Worm (Caenorhabditis elegans) whole organism, late embryonic: ENCODE results near the gene rpl-36.

Source experiments
- C08G9.2 ChIP-seq: sonication (generic microtip); optimal IDR thresholded peaks from 2 replicates; lab custom pipeline; 2016; ENCODE audit warnings: mild to moderate bottlenecking, missing genetic modification characterization, moderate library complexity, missing compliant biosample characterization
- K02D7.2 ChIP-seq: sonication (generic microtip); optimal IDR thresholded peaks from 2 replicates; lab custom pipeline; 2017; ENCODE audit warnings: mild to moderate bottlenecking, missing genetic modification characterization, missing compliant biosample characterization
- T23F11.4 ChIP-seq: fragments of 200-800 bp; sonication (Bioruptor generic); optimal IDR thresholded peaks from 2 replicates; lab custom pipeline; 2018; ENCODE audit warnings: mild to moderate bottlenecking, missing genetic modification characterization, missing compliant biosample characterization
- Y22D7AL.16 ChIP-seq: sonication (generic microtip); optimal IDR thresholded peaks from 2 replicates; lab custom pipeline; 2016; ENCODE audit warnings: missing genetic modification characterization, missing compliant biosample characterization
- ahr-1 ChIP-seq: sonication (generic microtip); optimal IDR thresholded peaks from 2 replicates; lab custom pipeline; 2016; ENCODE audit warnings: missing genetic modification characterization, missing compliant biosample characterization
- ceh-18 ChIP-seq: sonication (generic microtip); optimal IDR thresholded peaks from 2 replicates; lab custom pipeline; 2016; ENCODE audit warnings: missing genetic modification characterization, missing compliant biosample characterization
- ceh-19 ChIP-seq: fragments of 200-800 bp; sonication (Bioruptor generic); optimal IDR thresholded peaks from 2 replicates; lab custom pipeline; 2018; ENCODE audit warnings: mild to moderate bottlenecking, missing genetic modification characterization, missing compliant biosample characterization
- ceh-22 ChIP-seq: sonication (generic microtip); optimal IDR thresholded peaks from 2 replicates; lab custom pipeline; 2017; ENCODE audit warnings: missing biosample characterization, missing genetic modification characterization
- ceh-24 ChIP-seq: sonication (generic microtip); optimal IDR thresholded peaks from 2 replicates; lab custom pipeline; 2016; ENCODE audit warnings: mild to moderate bottlenecking, missing genetic modification characterization, missing compliant biosample characterization
- ceh-31 ChIP-seq: sonication (generic microtip); optimal IDR thresholded peaks from 2 replicates; lab custom pipeline; 2016; ENCODE audit warnings: missing genetic modification characterization, missing compliant biosample characterization
- ceh-6 ChIP-seq: fragments of 200-800 bp; sonication (Bioruptor generic); optimal IDR thresholded peaks from 2 replicates; lab custom pipeline; 2018; ENCODE audit warnings: mild to moderate bottlenecking, missing genetic modification characterization, missing compliant biosample characterization
- ceh-9 ChIP-seq: sonication (generic microtip); optimal IDR thresholded peaks from 2 replicates; lab custom pipeline; 2016; ENCODE audit warnings: mild to moderate bottlenecking, missing genetic modification characterization, inconsistent platforms, missing compliant biosample characterization
- che-1 ChIP-seq: sonication (generic microtip); optimal IDR thresholded peaks from 2 replicates; lab custom pipeline; 2016; ENCODE audit warnings: mild to moderate bottlenecking, missing genetic modification characterization, missing compliant biosample characterization
- dmd-4 ChIP-seq: sonication (generic microtip); optimal IDR thresholded peaks from 2 replicates; lab custom pipeline; 2016; ENCODE audit warnings: borderline replicate concordance, missing genetic modification characterization, missing compliant biosample characterization
- elt-2 ChIP-seq: sonication (generic microtip); optimal IDR thresholded peaks from 2 replicates; lab custom pipeline; 2016; ENCODE audit warnings: missing genetic modification reagents, missing genetic modification characterization, missing compliant biosample characterization
- eyg-1 ChIP-seq: sonication (generic microtip); optimal IDR thresholded peaks from 2 replicates; lab custom pipeline; 2016; ENCODE audit warnings: missing genotype, missing genetic modification characterization, missing compliant biosample characterization
- hlh-13 ChIP-seq: fragments of 200-800 bp; sonication (Bioruptor generic); optimal IDR thresholded peaks from 2 replicates; lab custom pipeline; 2018; ENCODE audit warnings: mild to moderate bottlenecking, missing genetic modification characterization, missing compliant biosample characterization
- hlh-30 ChIP-seq: sonication (generic microtip); optimal IDR thresholded peaks from 2 replicates; lab custom pipeline; 2017; ENCODE audit warnings: antibody characterized with exemption, missing genetic modification characterization, missing compliant biosample characterization; ENCODE audit not compliant: insufficient read depth
- hlh-6 ChIP-seq: sonication (generic microtip); optimal IDR thresholded peaks from 2 replicates; lab custom pipeline; 2016; ENCODE audit warnings: missing genotype, missing genetic modification characterization, missing compliant biosample characterization
- madf-2 ChIP-seq: sonication (generic microtip); optimal IDR thresholded peaks from 2 replicates; lab custom pipeline; 2017; ENCODE audit warnings: missing genetic modification characterization, missing compliant biosample characterization
- nhr-11 ChIP-seq: fragments of 150-350 bp; optimal IDR thresholded peaks from 2 replicates; lab custom pipeline; 2014; ENCODE audit warnings: missing biosample characterization, missing genetic modification characterization
- pag-3 ChIP-seq: sonication (generic microtip); optimal IDR thresholded peaks from 2 replicates; lab custom pipeline; 2016; ENCODE audit warnings: missing compliant biosample characterization, missing genetic modification characterization, borderline replicate concordance
- pat-9 ChIP-seq: fragments of 200-800 bp; sonication (Bioruptor generic); optimal IDR thresholded peaks from 2 replicates; lab custom pipeline; 2018; ENCODE audit warnings: mild to moderate bottlenecking, missing genetic modification characterization, moderate library complexity, missing compliant biosample characterization
- pha-2 ChIP-seq: sonication (generic microtip); optimal IDR thresholded peaks from 2 replicates; lab custom pipeline; 2017; ENCODE audit warnings: mild to moderate bottlenecking, missing genetic modification characterization, missing compliant biosample characterization
- pqm-1 ChIP-seq: sonication (generic microtip); optimal IDR thresholded peaks from 2 replicates; lab custom pipeline; 2016; ENCODE audit warnings: missing genetic modification characterization, missing compliant biosample characterization
- ref-2 ChIP-seq: sonication (generic microtip); optimal IDR thresholded peaks from 2 replicates; lab custom pipeline; 2016; ENCODE audit warnings: missing genetic modification characterization, missing compliant biosample characterization
- rnt-1 ChIP-seq: sonication (generic microtip); optimal IDR thresholded peaks from 2 replicates; lab custom pipeline; 2016; ENCODE audit warnings: missing genetic modification characterization, missing compliant biosample characterization
- sdc-2 ChIP-seq: sonication (generic microtip); optimal IDR thresholded peaks from 2 replicates; lab custom pipeline; 2016; ENCODE audit warnings: missing genotype, missing genetic modification characterization, missing compliant biosample characterization
- syd-9 ChIP-seq: sonication (generic microtip); optimal IDR thresholded peaks from 2 replicates; lab custom pipeline; 2016; ENCODE audit warnings: mild to moderate bottlenecking, missing genetic modification characterization, moderate library complexity, missing compliant biosample characterization
- tbx-2 ChIP-seq: sonication (generic microtip); optimal IDR thresholded peaks from 2 replicates; lab custom pipeline; 2016; ENCODE audit warnings: missing genetic modification characterization, missing compliant biosample characterization
- tbx-7 ChIP-seq: sonication (generic microtip); optimal IDR thresholded peaks from 2 replicates; lab custom pipeline; 2016; ENCODE audit warnings: missing genotype, missing genetic modification characterization, missing compliant biosample characterization
- ttx-3 ChIP-seq: sonication (generic microtip); optimal IDR thresholded peaks from 2 replicates; lab custom pipeline; 2016; ENCODE audit warnings: missing genetic modification reagents, missing genetic modification characterization, missing compliant biosample characterization
- unc-42 ChIP-seq: sonication (generic microtip); optimal IDR thresholded peaks from 2 replicates; lab custom pipeline; 2016; ENCODE audit warnings: missing genotype, missing genetic modification characterization, missing compliant biosample characterization
- unc-86 ChIP-seq: sonication (generic microtip); optimal IDR thresholded peaks from 2 replicates; lab custom pipeline; 2016; ENCODE audit warnings: missing genetic modification characterization, missing compliant biosample characterization
- zip-5 ChIP-seq: sonication (generic microtip); optimal IDR thresholded peaks from 2 replicates; lab custom pipeline; 2016; ENCODE audit warnings: missing genetic modification characterization, missing compliant biosample characterization
- ztf-16 ChIP-seq: sonication (generic microtip); optimal IDR thresholded peaks from 2 replicates; lab custom pipeline; 2017; ENCODE audit warnings: missing genetic modification characterization, missing compliant biosample characterization

rpl-36 gene

DNA sequence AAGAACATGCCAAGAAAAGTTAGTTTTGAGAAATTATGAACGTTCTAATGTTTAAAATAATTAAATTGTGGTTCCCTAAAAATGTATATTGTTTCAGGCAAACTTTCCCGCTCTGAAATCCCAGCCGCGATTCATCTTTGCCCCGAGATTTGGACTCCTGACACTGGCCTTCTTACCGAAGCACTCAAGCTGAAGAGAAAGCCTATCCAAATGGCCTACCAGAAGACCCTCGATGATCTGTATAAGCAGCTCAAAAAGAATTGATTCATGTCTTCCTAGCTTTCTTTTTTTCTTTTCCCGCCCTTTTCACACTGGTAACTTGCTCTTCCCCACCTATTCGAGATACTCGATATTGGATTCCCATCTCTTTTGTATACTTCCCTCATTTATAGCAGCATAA, 10.0 kb upstream of the rpl-36 start:
- no peak for TF ChIP-seq ttx-3 (tag; lab: Kevin White, UChicago)
- no peak for TF ChIP-seq hlh-6 (tag; lab: Kevin White, UChicago)
- TF ChIP-seq zip-5 (tag; lab: Kevin White, UChicago): no peak
- TF ChIP-seq dmd-4 (tag; lab: Kevin White, UChicago): no peak
- no peak for TF ChIP-seq sdc-2 (tag; lab: Kevin White, UChicago)
- TF ChIP-seq T23F11.4 (GFP tag; lab: Kevin White, UChicago): no peak
- TF ChIP-seq syd-9 (tag; lab: Kevin White, UChicago): no peak
- no peak for TF ChIP-seq pha-2
- TF ChIP-seq ceh-6 (GFP tag; lab: Kevin White, UChicago): no peak
- no peak for TF ChIP-seq tbx-7 (tag; lab: Kevin White, UChicago)
- no peak for TF ChIP-seq ceh-22 (tag; lab: Kevin White, UChicago)
- no peak for TF ChIP-seq pag-3

DNA sequence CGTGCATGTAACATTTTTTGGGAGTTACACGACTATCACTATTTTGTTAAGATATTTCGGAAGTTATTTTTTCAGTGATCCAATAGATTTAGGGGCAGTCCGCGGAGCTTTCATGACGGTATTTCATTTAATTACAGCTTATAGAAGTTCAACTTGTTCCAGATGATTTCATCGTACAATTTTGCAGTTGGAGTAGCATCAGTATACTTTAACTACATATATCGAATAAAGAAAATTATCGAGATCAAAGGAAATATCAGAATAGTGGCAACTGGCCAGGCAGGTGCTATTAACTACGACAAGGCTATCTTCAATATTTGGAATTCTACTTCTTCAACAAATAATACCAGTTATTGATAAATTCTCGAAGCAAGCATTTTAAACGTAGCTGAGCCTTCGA, 1.6 kb upstream of the rpl-36 start:
- no peak for TF ChIP-seq tbx-2 (tag; lab: Kevin White, UChicago)
- no peak for TF ChIP-seq ceh-22 (tag; lab: Kevin White, UChicago)
- no peak for TF ChIP-seq elt-2 (tag; lab: Kevin White, UChicago)
- no peak for TF ChIP-seq pqm-1
- no peak for TF ChIP-seq ceh-24

DNA sequence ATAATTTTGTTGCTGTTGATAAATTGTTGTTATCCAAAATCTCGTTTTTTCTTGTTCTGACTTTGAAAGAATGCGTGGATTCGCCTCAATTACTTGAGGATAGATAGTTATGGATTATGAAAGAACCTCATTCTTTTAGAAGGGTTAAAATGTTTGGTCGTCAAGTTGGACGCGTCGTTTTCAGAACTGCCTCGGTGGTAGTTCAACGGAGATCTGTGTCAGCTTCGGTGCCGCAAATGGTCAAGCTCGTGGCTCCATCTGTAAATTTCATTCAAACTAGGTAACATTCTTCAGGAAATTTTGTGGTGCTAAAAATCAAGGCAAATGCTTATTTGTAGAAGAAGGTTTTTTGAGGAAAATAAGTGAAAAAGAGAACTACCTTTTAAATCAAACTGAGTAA, 562 bp downstream of the rpl-36 start, which contains the start of gene ndab-2:
TSS of gene ndab-2 (plus strand) at position 140 of the 400 bp plus-strand sequence.
- TF ChIP-seq hlh-13 (GFP tag; lab: Kevin White, UChicago) (no peak), ztf-16 (no peak), madf-2 (no peak), ceh-19 (GFP tag; lab: Kevin White, UChicago) (no peak), C08G9.2 (tag; lab: Kevin White, UChicago) (no peak), eyg-1 (no peak), ceh-9 (tag; lab: Kevin White, UChicago) (no peak), ceh-31 (tag; lab: Kevin White, UChicago) (no peak), unc-86 (tag; lab: Kevin White, UChicago) (no peak), tbx-7 (tag; lab: Kevin White, UChicago) (no peak), che-1 (no peak), ttx-3 (tag; lab: Kevin White, UChicago) (no peak), K02D7.2 (tag; lab: Kevin White, UChicago) (no peak), Y22D7AL.16 (tag; lab: Kevin White, UChicago) (no peak), nhr-11 (tag; lab: Kevin White, UChicago) (no peak), dmd-4 (tag; lab: Kevin White, UChicago) (no peak), ceh-6 (GFP tag; lab: Kevin White, UChicago) (no peak), pat-9 (tag; lab: Kevin White, UChicago) (no peak)

DNA sequence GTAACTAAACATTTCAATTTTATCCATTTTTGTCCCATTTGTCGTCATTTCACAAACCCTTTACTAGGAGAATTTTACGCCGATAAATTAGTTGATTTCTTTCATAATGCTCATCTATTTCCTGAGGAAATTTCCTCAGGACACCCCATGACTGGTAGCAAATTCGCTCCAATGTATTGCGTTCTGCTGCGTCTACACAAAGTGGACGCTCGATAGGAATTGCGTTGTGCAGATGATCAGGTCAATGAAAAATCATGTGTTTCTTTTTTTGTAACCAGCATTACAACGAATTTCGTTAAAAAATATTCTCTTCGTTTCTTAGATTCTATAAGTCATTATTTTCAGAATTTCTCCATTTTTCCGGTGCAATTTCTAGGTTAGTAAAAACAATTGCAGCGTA, 1.8 kb downstream of the rpl-36 start, which contains the start of gene epg-4:
TSS of gene epg-4 (plus strand) at position 346 of the 400 bp plus-strand sequence.
- peak; percentile 11 for TF ChIP-seq ttx-3 (tag; lab: Kevin White, UChicago)
- TF ChIP-seq ahr-1 (tag; lab: Kevin White, UChicago): no peak
- peak; percentile 34 for TF ChIP-seq rnt-1
- peak; percentile 3 for TF ChIP-seq unc-42 (tag; lab: Kevin White, UChicago)
- peak; percentile 73 for TF ChIP-seq ceh-31 (tag; lab: Kevin White, UChicago)
- TF ChIP-seq ceh-18 (tag; lab: Kevin White, UChicago): peak; percentile 12
- peak; percentile 22 for TF ChIP-seq tbx-2 (tag; lab: Kevin White, UChicago)
- peak; percentile 32 for TF ChIP-seq ref-2 (tag; lab: Kevin White, UChicago)
- TF ChIP-seq madf-2: no peak
- TF ChIP-seq hlh-30 (tag; lab: Kevin White, UChicago): peak; percentile 91
- no peak for TF ChIP-seq ztf-16
- TF ChIP-seq, all 69 proteins: peak for 8
